Worm (Caenorhabditis elegans) whole organism, L2 larva: ENCODE results near the gene F44D12.10.

ENCODE experiments used
- crh-2 ChIP-seq: sonication (generic microtip); optimal IDR thresholded peaks from 2 replicates; lab custom pipeline; 2017; ENCODE audit warnings: missing biosample characterization, missing genetic modification characterization
- lin-13 ChIP-seq: fragments of 150-350 bp; optimal IDR thresholded peaks from 2 replicates; lab custom pipeline; 2014; ENCODE audit warnings: missing biosample characterization, missing genetic modification reagents, missing genetic modification characterization
- lsy-2 ChIP-seq, 2 experiments: fragments of 150-350 bp in 1 of 2; sonication (generic microtip) in 1 of 2; optimal IDR thresholded peaks; 2 replicates each; lab custom pipeline; 2014 to 2017; ENCODE audit warnings: missing biosample characterization in 2 of 2, missing genetic modification characterization in 2 of 2
- mab-5 ChIP-seq: fragments of 150-350 bp; optimal IDR thresholded peaks from 2 replicates; lab custom pipeline; 2014; ENCODE audit warnings: missing biosample characterization, missing genetic modification characterization
- nhr-11 ChIP-seq: fragments of 150-350 bp; optimal IDR thresholded peaks from 2 replicates; lab custom pipeline; 2014; ENCODE audit warnings: missing biosample characterization, missing genetic modification characterization
- nhr-21 ChIP-seq: fragments of 150-350 bp; optimal IDR thresholded peaks from 2 replicates; lab custom pipeline; 2014; ENCODE audit warnings: missing biosample characterization, missing genetic modification characterization

ce11 chrIV:10046005-10046404 is 9.1 kb upstream of the F44D12.10 start:
- TF ChIP-seq lin-13 (no peak), mab-5 (tag; lab: Kevin White, UChicago) (no peak), crh-2 (tag; lab: Kevin White, UChicago) (no peak), nhr-21 (tag; lab: Kevin White, UChicago) (no peak), lsy-2 (tag; optimal IDR thresholded peaks at IDR 0.05; lab: Kevin White, UChicago) (no peak), nhr-11 (tag; lab: Kevin White, UChicago) (no peak)
